Worm (Caenorhabditis elegans): Measurements from ENCODE around the gene E04F6.6.

ce11 chrII:7176108-7176507 lies 23.3 kb downstream of the E04F6.6 start:
- TF ChIP-seq mab-5 (tag; optimal IDR thresholded peaks at IDR 0.05) (no peak), mls-2 (tag; optimal IDR thresholded peaks at IDR 0.05) (no peak), elt-1 (tag; optimal IDR thresholded peaks at IDR 0.05; ENCODE audit: borderline replicate concordance, insufficient read depth) (no peak), M03D4.4 (tag; optimal IDR thresholded peaks at IDR 0.05) (no peak), lsy-2 (tag; optimal IDR thresholded peaks at IDR 0.05) (no peak), nhr-237 (tag; optimal IDR thresholded peaks at IDR 0.05) (no peak)

All from whole organism, mixed stage, embryonic.